Fruit fly (Drosophila melanogaster) S2 (cell line): ENCODE data around the gene Elovl7.

ENCODE experiments used
- CG8478 ChIP-seq: fragments of >200 bp; optimal IDR thresholded peaks from 2 replicates; lab custom pipeline; 2018
- CTCF ChIP-seq, 2 experiments: fragments of >200 bp; optimal IDR thresholded peaks; 2 replicates each; lab custom pipeline; 2018

DNA sequence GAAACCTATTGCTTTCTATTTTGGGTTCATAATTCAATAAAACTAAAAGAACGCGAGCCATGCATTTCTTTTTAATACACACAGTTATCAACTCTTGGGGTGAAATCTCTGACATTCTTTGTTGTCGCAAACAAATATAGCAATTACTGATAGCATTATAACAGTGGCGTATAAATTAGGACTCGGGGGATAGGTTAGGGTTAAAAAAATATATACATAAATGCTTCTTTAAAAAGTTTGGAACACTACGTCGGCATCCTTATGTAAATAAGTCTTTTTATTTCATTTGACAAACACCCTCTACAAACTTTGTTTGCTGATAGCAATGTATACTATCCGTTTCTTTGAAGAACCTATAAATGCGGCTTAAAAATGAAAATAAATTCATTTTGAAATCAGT is 45.2 kb upstream of the Elovl7 start, which contains the start of gene CG43060:
- TF ChIP-seq CG8478 (no peak), CTCF (optimal IDR thresholded peaks at IDR 0.05; lab: Kevin White, UChicago) (no peak)
